Worm (Caenorhabditis elegans): Measurements from ENCODE around the gene str-32.

DNA sequence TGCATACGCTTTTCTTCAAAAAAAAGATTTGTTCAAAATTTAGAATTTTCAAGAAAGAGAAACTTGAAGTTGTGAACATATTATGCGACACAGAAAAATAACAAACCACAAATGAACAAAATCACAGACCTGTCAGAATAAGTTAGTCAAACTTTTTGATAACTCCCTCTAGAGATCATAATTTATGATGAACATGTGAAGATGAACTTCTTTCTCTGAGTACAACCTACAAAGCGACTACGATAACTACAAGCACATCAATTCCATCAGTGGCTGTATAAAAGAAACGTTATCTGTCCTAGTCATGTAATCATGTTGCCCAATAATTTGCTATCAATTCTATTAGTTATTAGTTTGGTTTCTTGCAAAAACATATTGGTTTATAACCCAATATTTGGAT, 14.5 kb upstream of the str-32 start, which contains the start of gene ugt-9:
- TF ChIP-seq T22C8.4 (GFP tag; IDR thresholded peaks at IDR 0.05): no peak
- no peak for TF ChIP-seq tab-1 (GFP tag; IDR thresholded peaks at IDR 0.05)
- TF ChIP-seq flt-1 (GFP tag; IDR thresholded peaks at IDR 0.05): no peak
- TF ChIP-seq ztf-29 (GFP tag; IDR thresholded peaks at IDR 0.05): no peak
- TF ChIP-seq cog-1 (tag; optimal IDR thresholded peaks at IDR 0.05): no peak
- TF ChIP-seq ztf-23 (GFP tag; IDR thresholded peaks at IDR 0.05): no peak

Data from whole organism, midembryonic.